Fruit fly (Drosophila melanogaster) whole organism, prepupa: Measurements from ENCODE around the gene Hsp110.
A peak's percentile ranks its signal among the peaks of the same experiment; 100 is the strongest.

Source experiments
- Blimp-1 ChIP-seq: fragments of 200-800 bp; sonication (Bioruptor generic); optimal IDR thresholded peaks from 3 replicates; lab custom pipeline; 2017; ENCODE audit warnings: missing biosample characterization, missing genetic modification characterization, mild to moderate bottlenecking, moderate library complexity, missing genetic modification reagents
- CG10631 ChIP-seq: fragments of 200-800 bp; sonication (Bioruptor generic); optimal IDR thresholded peaks from 2 replicates; lab custom pipeline; 2016; ENCODE audit warnings: missing biosample characterization, missing genetic modification characterization
- CG10669 ChIP-seq: fragments of 200-800 bp; sonication (Bioruptor generic); optimal IDR thresholded peaks from 3 replicates; lab custom pipeline; 2018; ENCODE audit warnings: missing biosample characterization, mild to moderate bottlenecking, missing genetic modification characterization, moderate library complexity
- CG11294 ChIP-seq: fragments of 200-800 bp; sonication (Bioruptor generic); IDR thresholded peaks from 2 replicates; pipeline ENCODE4 v1.3.6; 2022; ENCODE audit warnings: missing biosample characterization, missing genetic modification characterization
- CG11762 ChIP-seq: fragments of 200-800 bp; sonication (Bioruptor generic); optimal IDR thresholded peaks from 3 replicates; lab custom pipeline; 2016; ENCODE audit warnings: missing biosample characterization, missing genetic modification characterization; ENCODE audit not compliant: insufficient read depth
- CG11902 ChIP-seq: fragments of 200-800 bp; sonication (Bioruptor generic); optimal IDR thresholded peaks from 3 replicates; lab custom pipeline; 2016; ENCODE audit warnings: missing biosample characterization, missing genetic modification characterization
- CG15336 ChIP-seq: fragments of 200-800 bp; sonication (Bioruptor generic); IDR thresholded peaks from 2 replicates; pipeline ENCODE4 v1.3.6; 2022; ENCODE audit warnings: missing biosample characterization, missing genetic modification characterization
- CG3032 ChIP-seq: fragments of 200-800 bp; optimal IDR thresholded peaks from 2 replicates; lab custom pipeline; 2019; ENCODE audit warnings: missing biosample characterization, mild to moderate bottlenecking, missing genetic modification characterization, moderate library complexity
- CG31627 ChIP-seq: fragments of 200-800 bp; sonication (Bioruptor generic); optimal IDR thresholded peaks from 3 replicates; lab custom pipeline; 2016; ENCODE audit warnings: missing biosample characterization, missing genetic modification characterization
- CG32006 ChIP-seq: fragments of 200-800 bp; sonication (Bioruptor generic); optimal IDR thresholded peaks from 3 replicates; lab custom pipeline; 2017; ENCODE audit warnings: missing biosample characterization, mild to moderate bottlenecking, missing genetic modification characterization
- CG34406 ChIP-seq: fragments of 200-800 bp; sonication (Bioruptor generic); optimal IDR thresholded peaks from 3 replicates; lab custom pipeline; 2016; ENCODE audit warnings: missing biosample characterization, missing genetic modification characterization
- CG3919 ChIP-seq: fragments of 200-800 bp; sonication (Bioruptor generic); optimal IDR thresholded peaks from 3 replicates; lab custom pipeline; 2016; ENCODE audit warnings: missing biosample characterization, missing genetic modification characterization
- CG4318 ChIP-seq: fragments of 200-800 bp; sonication (Bioruptor generic); optimal IDR thresholded peaks from 3 replicates; lab custom pipeline; 2017; ENCODE audit warnings: missing biosample characterization, mild to moderate bottlenecking, missing genetic modification characterization
- CG6163 ChIP-seq: fragments of 200-800 bp; sonication (Bioruptor generic); IDR thresholded peaks from 3 replicates; pipeline ENCODE4 v1.3.6; 2022; ENCODE audit warnings: missing biosample characterization, missing genetic modification characterization
- CG6276 ChIP-seq: fragments of 200-800 bp; sonication (Bioruptor generic); optimal IDR thresholded peaks from 2 replicates; lab custom pipeline; 2017; ENCODE audit warnings: missing biosample characterization, mild to moderate bottlenecking, missing genetic modification characterization
- CG6792 ChIP-seq: fragments of 200-800 bp; sonication (Bioruptor generic); optimal IDR thresholded peaks from 3 replicates; lab custom pipeline; 2016; ENCODE audit warnings: missing biosample characterization, missing genetic modification characterization
- CG6854 ChIP-seq: fragments of 200-800 bp; sonication (Bioruptor generic); optimal IDR thresholded peaks from 2 replicates; lab custom pipeline; 2017; ENCODE audit warnings: missing biosample characterization, mild to moderate bottlenecking, missing genetic modification characterization
- CG8319 ChIP-seq: fragments of 200-800 bp; sonication (Bioruptor generic); optimal IDR thresholded peaks from 3 replicates; lab custom pipeline; 2016; ENCODE audit warnings: missing biosample characterization, missing genetic modification characterization
- CG8632 ChIP-seq: fragments of 200-800 bp; sonication (Bioruptor generic); optimal IDR thresholded peaks from 3 replicates; lab custom pipeline; 2016; ENCODE audit warnings: missing biosample characterization, missing genetic modification characterization
- CG9139 ChIP-seq: fragments of 200-800 bp; sonication (Bioruptor generic); optimal IDR thresholded peaks from 3 replicates; lab custom pipeline; 2017; ENCODE audit warnings: missing biosample characterization, mild to moderate bottlenecking, missing genetic modification characterization
- Eip78C ChIP-seq: fragments of 200-800 bp; sonication (Bioruptor generic); peaks from one replicate; lab custom pipeline; 2016; ENCODE audit warnings: missing biosample characterization, missing genetic modification characterization
- Eip93F ChIP-seq: fragments of 200-800 bp; sonication (Bioruptor generic); optimal IDR thresholded peaks from 2 replicates; lab custom pipeline; 2016; ENCODE audit warnings: missing biosample characterization, mild to moderate bottlenecking, missing genetic modification characterization
- Ets21C ChIP-seq: fragments of 200-800 bp; sonication (Bioruptor generic); optimal IDR thresholded peaks from 3 replicates; lab custom pipeline; 2016; ENCODE audit warnings: missing biosample characterization, missing genetic modification characterization
- Ets96B ChIP-seq: fragments of 200-800 bp; optimal IDR thresholded peaks from 2 replicates; lab custom pipeline; 2019; ENCODE audit warnings: missing biosample characterization, mild to moderate bottlenecking, missing genetic modification characterization, moderate library complexity
- Hr39 ChIP-seq: fragments of 200-800 bp; sonication (Bioruptor generic); optimal IDR thresholded peaks from 2 replicates; lab custom pipeline; 2016; ENCODE audit warnings: missing biosample characterization, missing genetic modification characterization
- Hr4 ChIP-seq: fragments of 200-800 bp; sonication (Bioruptor generic); optimal IDR thresholded peaks from 3 replicates; lab custom pipeline; 2016; ENCODE audit warnings: missing biosample characterization, missing genetic modification characterization
- Met ChIP-seq: fragments of 200-800 bp; sonication (Bioruptor generic); optimal IDR thresholded peaks from 3 replicates; lab custom pipeline; 2016; ENCODE audit warnings: missing biosample characterization, missing genetic modification characterization
- OdsH ChIP-seq: fragments of 200-800 bp; sonication (Bioruptor generic); optimal IDR thresholded peaks from 3 replicates; lab custom pipeline; 2016; ENCODE audit warnings: missing biosample characterization, missing genetic modification characterization
- Smox ChIP-seq: fragments of 200-800 bp; sonication (Bioruptor generic); optimal IDR thresholded peaks from 3 replicates; lab custom pipeline; 2016; ENCODE audit warnings: missing biosample characterization, missing genetic modification characterization
- Sox102F ChIP-seq: fragments of 200-800 bp; sonication (Bioruptor generic); optimal IDR thresholded peaks from 2 replicates; lab custom pipeline; 2016; ENCODE audit warnings: missing biosample characterization, mild to moderate bottlenecking, missing genetic modification characterization
- Sox15 ChIP-seq: fragments of 200-800 bp; sonication (Bioruptor generic); optimal IDR thresholded peaks from 3 replicates; lab custom pipeline; 2016; ENCODE audit warnings: missing biosample characterization, missing genetic modification characterization
- achi ChIP-seq: fragments of 200-800 bp; sonication (Bioruptor generic); optimal IDR thresholded peaks from 3 replicates; lab custom pipeline; 2016; ENCODE audit warnings: missing biosample characterization, missing genetic modification characterization
- acj6 ChIP-seq: fragments of 200-800 bp; sonication (Bioruptor generic); optimal IDR thresholded peaks from 3 replicates; lab custom pipeline; 2016; ENCODE audit warnings: missing biosample characterization, missing genetic modification characterization
- dsx ChIP-seq: fragments of 200-800 bp; optimal IDR thresholded peaks from 3 replicates; lab custom pipeline; 2019; ENCODE audit warnings: missing biosample characterization, mild to moderate bottlenecking, missing genetic modification characterization, moderate library complexity; ENCODE audit not compliant: poor library complexity, severe bottlenecking
- eg ChIP-seq: fragments of 200-800 bp; sonication (Bioruptor generic); IDR thresholded peaks from 3 replicates; pipeline ENCODE4 v1.3.6; 2022; ENCODE audit warnings: missing biosample characterization, missing genetic modification characterization
- esn ChIP-seq: fragments of 200-800 bp; sonication (Bioruptor generic); optimal IDR thresholded peaks from 2 replicates; lab custom pipeline; 2016; ENCODE audit warnings: missing biosample characterization, mild to moderate bottlenecking, missing genetic modification characterization, moderate library complexity
- fd85E ChIP-seq: fragments of 200-800 bp; sonication (Bioruptor generic); optimal IDR thresholded peaks from 3 replicates; lab custom pipeline; 2016; ENCODE audit warnings: missing biosample characterization, missing genetic modification characterization
- fkh ChIP-seq: fragments of 200-800 bp; sonication (Bioruptor generic); optimal IDR thresholded peaks from 3 replicates; lab custom pipeline; 2017; ENCODE audit warnings: missing biosample characterization, mild to moderate bottlenecking, missing genetic modification characterization, moderate library complexity
- lz ChIP-seq: fragments of 200-800 bp; sonication (Bioruptor generic); optimal IDR thresholded peaks from 3 replicates; lab custom pipeline; 2016; ENCODE audit warnings: missing biosample characterization, missing genetic modification characterization
- net ChIP-seq: fragments of 200-800 bp; sonication (Bioruptor generic); optimal IDR thresholded peaks from 3 replicates; lab custom pipeline; 2016; ENCODE audit warnings: missing biosample characterization, missing genetic modification characterization
- spab ChIP-seq: fragments of 200-800 bp; sonication (Bioruptor generic); optimal IDR thresholded peaks from 2 replicates; lab custom pipeline; 2017; ENCODE audit warnings: missing biosample characterization, mild to moderate bottlenecking, missing genetic modification characterization, missing genetic modification reagents
- svp ChIP-seq: fragments of 200-800 bp; sonication (Bioruptor generic); peaks from one replicate; lab custom pipeline; 2016; ENCODE audit warnings: missing biosample characterization, missing genetic modification characterization
- topi ChIP-seq: fragments of 200-800 bp; sonication (Bioruptor generic); optimal IDR thresholded peaks from 3 replicates; lab custom pipeline; 2016; ENCODE audit warnings: missing biosample characterization, missing genetic modification characterization
- vri ChIP-seq: fragments of 200-800 bp; sonication (Bioruptor generic); optimal IDR thresholded peaks from 3 replicates; lab custom pipeline; 2016; ENCODE audit warnings: missing biosample characterization, mild to moderate bottlenecking, missing genetic modification characterization

The Hsp110 gene

dm6 chr3L:14028485-14029384 is 8.1 kb upstream of the Hsp110 start, which contains the start of gene Ptip (continued):
- TF ChIP-seq CG6276, result no peak
- no peak for TF ChIP-seq dsx (GFP tag; lab: Kevin White, UChicago)
- no peak for TF ChIP-seq net (GFP tag; lab: Kevin White, UChicago)
- TF ChIP-seq CG34406 (GFP tag; lab: Kevin White, UChicago), result no peak
- TF ChIP-seq CG6792 (GFP tag; lab: Kevin White, UChicago), result peak; percentile 30
- TF ChIP-seq Ets21C, result no peak
- no peak for TF ChIP-seq CG31627 (GFP tag; lab: Kevin White, UChicago)
- TF ChIP-seq spab (GFP tag; lab: Kevin White, UChicago), result no peak
- TF ChIP-seq acj6 (GFP tag; lab: Kevin White, UChicago), result no peak
- no peak for TF ChIP-seq CG11294 (GFP tag; lab: Robert Waterston, UW)
- TF ChIP-seq eg (GFP tag; lab: Robert Waterston, UW), result peak; percentile 39; the same call in 1 of the 3 replicates
- TF ChIP-seq Hr39, result no peak
- TF ChIP-seq, all 60 proteins: peak for 15

- peak; percentile 74 for TF ChIP-seq svp (GFP tag; lab: Kevin White, UChicago)
- TF ChIP-seq CG32006 (GFP tag; lab: Kevin White, UChicago), result peak; percentile 48
- no peak for TF ChIP-seq topi (GFP tag; lab: Kevin White, UChicago)
- peak; percentile 8 for TF ChIP-seq Sox102F (GFP tag; lab: Kevin White, UChicago)
- TF ChIP-seq CG6163 (GFP tag; lab: Robert Waterston, UW), result peak; percentile 19
- TF ChIP-seq esn (GFP tag; lab: Kevin White, UChicago), result peak; percentile 20
- peak; percentile 46 for TF ChIP-seq CG10631 (GFP tag; lab: Kevin White, UChicago)
- peak; percentile 12 for TF ChIP-seq lz (GFP tag; lab: Kevin White, UChicago)
- peak; percentile 54 for TF ChIP-seq vri (GFP tag; lab: Kevin White, UChicago)
- TF ChIP-seq Eip78C (GFP tag; lab: Kevin White, UChicago), result peak; percentile 74
- no peak for TF ChIP-seq CG4318 (GFP tag; lab: Kevin White, UChicago)
- TF ChIP-seq acj6 (GFP tag; lab: Kevin White, UChicago), result peak; percentile 25
- no peak for TF ChIP-seq CG8319 (GFP tag; lab: Kevin White, UChicago)
- peak; percentile 39 for TF ChIP-seq OdsH (GFP tag; lab: Kevin White, UChicago)
- peak; percentile 41 for TF ChIP-seq Eip93F (GFP tag; lab: Kevin White, UChicago)
- TF ChIP-seq CG6854 (GFP tag; lab: Kevin White, UChicago), result peak; percentile 11
- TF ChIP-seq CG15336 (GFP tag; lab: Robert Waterston, UW), result no peak; the same call in 1 of the 2 replicates
- TF ChIP-seq Sox15, result no peak
- TF ChIP-seq CG9139 (GFP tag; lab: Kevin White, UChicago), result peak; percentile 35
- no peak for TF ChIP-seq CG8632 (GFP tag; lab: Kevin White, UChicago)
- peak; percentile 44 for TF ChIP-seq Hr4 (GFP tag; lab: Kevin White, UChicago)
- no peak for TF ChIP-seq spab (GFP tag; lab: Kevin White, UChicago)
- TF ChIP-seq CG10669 (GFP tag; lab: Kevin White, UChicago), result peak; percentile 19
- no peak for TF ChIP-seq Ets21C
- TF ChIP-seq CG3919 (GFP tag; lab: Kevin White, UChicago), result peak; percentile 5
- peak; percentile 25 for TF ChIP-seq dsx (GFP tag; lab: Kevin White, UChicago)
- TF ChIP-seq Blimp-1 (GFP tag; lab: Kevin White, UChicago), result no peak
- TF ChIP-seq Met (GFP tag; lab: Kevin White, UChicago), result peak; percentile 11
- TF ChIP-seq Hr39, result peak; percentile 18
- TF ChIP-seq Ets96B (tag; lab: Kevin White, UChicago), result no peak
- no peak for TF ChIP-seq CG6792 (GFP tag; lab: Kevin White, UChicago)
- TF ChIP-seq eg (GFP tag; lab: Robert Waterston, UW), result no peak
- peak; percentile 17 for TF ChIP-seq CG11762
- TF ChIP-seq net (GFP tag; lab: Kevin White, UChicago), result peak; percentile 3
- TF ChIP-seq Smox, result no peak
- TF ChIP-seq CG11902 (GFP tag; lab: Kevin White, UChicago), result no peak
- peak; percentile 81 for TF ChIP-seq fkh
- peak; percentile 22 for TF ChIP-seq achi
- TF ChIP-seq fd85E (GFP tag; lab: Kevin White, UChicago), result no peak
- peak; percentile 35 for TF ChIP-seq CG3032 (tag; lab: Kevin White, UChicago)
These were observed 5.4 kb upstream of the Hsp110 start, which contains the start of the genes CG6650 and endos for dm6 chr3L:14031171-14032126. Gene CG6650, plus strand, starts transcription at chr3L:14031450. Gene endos, minus strand, starts transcription at chr3L:14031706.
